Fruit fly (Drosophila melanogaster): ENCODE data around the gene CG31816.
A peak's percentile ranks its signal among the peaks of the same experiment; 100 is the strongest.

CG31816 gene

DNA sequence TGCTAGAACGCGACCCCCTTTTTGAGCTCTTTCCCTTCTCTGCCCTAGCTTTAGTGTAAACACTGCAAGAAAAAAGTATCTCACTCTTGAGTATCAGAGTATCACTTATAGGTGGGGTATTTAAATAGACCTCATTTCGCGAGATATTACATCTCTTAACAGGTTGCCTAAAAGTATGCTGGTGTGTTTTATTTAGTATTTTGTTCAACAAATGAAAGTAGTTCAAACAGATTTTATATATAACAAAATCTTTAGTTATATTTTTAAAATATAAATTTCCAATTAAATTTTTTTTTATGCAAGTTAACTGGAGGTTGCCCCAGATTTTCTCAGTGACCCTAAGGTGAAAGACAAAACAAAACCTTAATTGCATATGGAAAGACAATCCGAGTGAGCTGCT is 49.1 kb downstream of the CG31816 start (continued):
- TF ChIP-seq spab (GFP tag; optimal IDR thresholded peaks at IDR 0.05) (peak; percentile 61), achi (GFP tag; optimal IDR thresholded peaks at IDR 0.05) (peak; percentile 55), OdsH (GFP tag; optimal IDR thresholded peaks at IDR 0.05) (peak; percentile 77), pdm3 (GFP tag; optimal IDR thresholded peaks at IDR 0.05) (no peak), Met (GFP tag; optimal IDR thresholded peaks at IDR 0.05) (no peak), salr (GFP tag; optimal IDR thresholded peaks at IDR 0.05) (peak; percentile 69 to 87), Hr39 (GFP tag; optimal IDR thresholded peaks at IDR 0.05) (no peak), CG6854 (GFP tag; optimal IDR thresholded peaks at IDR 0.05) (no peak), svp (GFP tag) (peak; percentile 49), Lpt (GFP tag; optimal IDR thresholded peaks at IDR 0.05) (peak; percentile 42), CG8632 (GFP tag; optimal IDR thresholded peaks at IDR 0.05) (peak; percentile 36), Ets96B (tag; optimal IDR thresholded peaks at IDR 0.05) (peak; percentile 91), acj6 (GFP tag; optimal IDR thresholded peaks at IDR 0.05) (peak; percentile 51), eg (GFP tag; IDR thresholded peaks at IDR 0.05) (no peak; the same call in 2 of the 3 replicates), Sox102F (GFP tag; optimal IDR thresholded peaks at IDR 0.05) (no peak), CG9139 (GFP tag; optimal IDR thresholded peaks at IDR 0.05) (peak; percentile 73), CG11762 (GFP tag; optimal IDR thresholded peaks at IDR 0.05; ENCODE audit: insufficient read depth) (no peak), net (GFP tag; optimal IDR thresholded peaks at IDR 0.05) (peak; percentile 42)

DNA sequence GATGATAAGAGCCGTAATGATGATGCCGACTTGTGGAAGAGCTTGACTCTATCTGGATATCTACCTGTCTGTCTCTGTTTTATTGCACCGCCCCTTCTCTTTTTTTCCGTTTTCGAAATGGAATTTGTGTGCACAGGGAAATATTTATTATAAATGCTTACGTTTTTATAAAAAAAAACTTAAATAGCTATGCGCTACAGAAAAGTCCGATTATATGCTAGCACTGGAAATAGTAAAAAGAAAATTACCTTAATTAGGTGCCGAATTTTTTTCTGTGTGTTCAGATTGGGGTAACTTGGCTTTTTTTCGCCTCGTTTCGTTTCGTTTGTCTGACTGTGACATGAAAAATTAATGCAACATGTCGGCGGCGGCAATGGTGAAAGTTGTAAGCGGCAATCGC is 49.6 kb downstream of the CG31816 start:
- TF ChIP-seq CG6163 (GFP tag; IDR thresholded peaks at IDR 0.05) (peak; percentile 94), lz (GFP tag; optimal IDR thresholded peaks at IDR 0.05) (peak; percentile 78), Sox14 (GFP tag; optimal IDR thresholded peaks at IDR 0.05) (peak; percentile 89), acj6 (GFP tag; optimal IDR thresholded peaks at IDR 0.05) (peak; percentile 88), Ets21C (GFP tag; optimal IDR thresholded peaks at IDR 0.05) (peak; percentile 52), Hr38 (GFP tag; optimal IDR thresholded peaks at IDR 0.05) (no peak), Hr4 (GFP tag; optimal IDR thresholded peaks at IDR 0.05) (peak; percentile 92), OdsH (GFP tag; optimal IDR thresholded peaks at IDR 0.05) (peak; percentile 88), Eip78C (GFP tag) (peak; percentile 96), dsx (GFP tag; optimal IDR thresholded peaks at IDR 0.05; ENCODE audit: poor library complexity, severe bottlenecking) (peak; percentile 19), fd59A (GFP tag; optimal IDR thresholded peaks at IDR 0.05) (peak; percentile 65), Sox15 (GFP tag; optimal IDR thresholded peaks at IDR 0.05) (peak; percentile 70), CG9139 (GFP tag; optimal IDR thresholded peaks at IDR 0.05) (no peak), CG6276 (GFP tag; optimal IDR thresholded peaks at IDR 0.05) (peak; percentile 83), net (GFP tag; optimal IDR thresholded peaks at IDR 0.05) (peak; percentile 81), Hr39 (GFP tag; optimal IDR thresholded peaks at IDR 0.05) (peak; percentile 66), cyc (GFP tag; optimal IDR thresholded peaks at IDR 0.05) (peak; percentile 68), fd85E (GFP tag; optimal IDR thresholded peaks at IDR 0.05) (peak; percentile 36), Met (GFP tag; optimal IDR thresholded peaks at IDR 0.05) (peak; percentile 67), Sox102F (GFP tag; optimal IDR thresholded peaks at IDR 0.05) (peak; percentile 75), CG3919 (GFP tag; optimal IDR thresholded peaks at IDR 0.05) (peak; percentile 89), achi (GFP tag; optimal IDR thresholded peaks at IDR 0.05) (peak; percentile 85), CG6808 (GFP tag; optimal IDR thresholded peaks at IDR 0.05) (peak; percentile 67), CG15336 (GFP tag; IDR thresholded peaks at IDR 0.05) (peak; percentile 94), CG6854 (GFP tag; optimal IDR thresholded peaks at IDR 0.05) (peak; percentile 51), CG32006 (GFP tag; optimal IDR thresholded peaks at IDR 0.05) (peak; percentile 93), ss (GFP tag; optimal IDR thresholded peaks at IDR 0.05) (no peak), CG34406 (GFP tag; optimal IDR thresholded peaks at IDR 0.05) (peak; percentile 76), CG8632 (GFP tag; optimal IDR thresholded peaks at IDR 0.05) (peak; percentile 87), Ets96B (tag; optimal IDR thresholded peaks at IDR 0.05) (peak; percentile 69), svp (GFP tag) (peak; percentile 87), CG6792 (GFP tag; optimal IDR thresholded peaks at IDR 0.05) (peak; percentile 90), CG3032 (tag; optimal IDR thresholded peaks at IDR 0.05) (peak; percentile 79), eg (GFP tag; IDR thresholded peaks at IDR 0.05) (peak; percentile 92), CG11762 (GFP tag; optimal IDR thresholded peaks at IDR 0.05; ENCODE audit: insufficient read depth) (peak; percentile 79), Gug (GFP tag; IDR thresholded peaks at IDR 0.05) (peak; percentile 82), CG11294 (GFP tag; IDR thresholded peaks at IDR 0.05) (peak; percentile 61), esn (GFP tag; optimal IDR thresholded peaks at IDR 0.05) (peak; percentile 83), CG16779 (tag; optimal IDR thresholded peaks at IDR 0.05) (peak; percentile 20), topi (GFP tag; optimal IDR thresholded peaks at IDR 0.05) (peak; percentile 80), CG10669 (GFP tag; optimal IDR thresholded peaks at IDR 0.05) (peak; percentile 82), salr (GFP tag; optimal IDR thresholded peaks at IDR 0.05) (peak; percentile 43 to 61), CG11902 (GFP tag; optimal IDR thresholded peaks at IDR 0.05) (peak; percentile 84), Blimp-1 (GFP tag; optimal IDR thresholded peaks at IDR 0.05) (peak; percentile 39)
